Fruit fly (Drosophila melanogaster): ENCODE data around the gene Cpr11A.

DNA sequence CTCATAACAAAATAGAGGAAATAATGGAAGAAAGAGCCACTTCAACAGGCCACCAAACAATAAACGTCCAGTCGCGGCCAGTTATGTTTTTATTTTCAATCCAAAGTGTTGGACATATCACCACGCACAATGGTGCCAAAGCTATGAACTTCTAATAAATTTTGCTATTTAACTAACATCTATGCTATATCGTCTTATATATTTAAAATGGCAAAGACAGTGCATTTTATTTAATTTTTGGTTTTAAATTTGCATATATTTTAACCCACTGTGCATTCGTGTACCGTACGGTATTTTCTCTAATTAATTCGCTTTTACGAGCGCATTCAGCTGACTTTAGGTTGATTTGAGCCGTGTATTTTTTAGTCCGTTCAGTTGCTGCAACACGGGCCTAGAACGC lies 32.4 kb upstream of the Cpr11A start, which contains the start of gene CG15927:
- TF ChIP-seq CTCF (optimal IDR thresholded peaks at IDR 0.05): no peak
- TF ChIP-seq CG8478 (optimal IDR thresholded peaks at IDR 0.05): no peak

All from S2 (cell line).